Fruit fly (Drosophila melanogaster) whole organism, adult: ENCODE results near the gene tll.
A peak's percentile ranks its signal among the peaks of the same experiment; 100 is the strongest.

Experiments
- CG11617 ChIP-seq: fragments of 200-800 bp; sonication (Bioruptor generic); optimal IDR thresholded peaks from 2 replicates; lab custom pipeline; 2017; ENCODE audit warnings: mild to moderate bottlenecking, missing biosample characterization, missing genetic modification reagents, missing genetic modification characterization
- CG12768 ChIP-seq: fragments of 200-800 bp; sonication (Bioruptor generic); optimal IDR thresholded peaks from 2 replicates; lab custom pipeline; 2017; ENCODE audit warnings: missing biosample characterization, missing genetic modification characterization, mild to moderate bottlenecking, moderate library complexity, missing genetic modification reagents
- CG14711 ChIP-seq: fragments of 200-800 bp; sonication (Bioruptor generic); optimal IDR thresholded peaks from 2 replicates; lab custom pipeline; 2018; ENCODE audit warnings: missing biosample characterization, mild to moderate bottlenecking, missing genetic modification characterization, moderate library complexity
- CG1620 ChIP-seq: fragments of 200-800 bp; sonication (Bioruptor generic); optimal IDR thresholded peaks from 2 replicates; lab custom pipeline; 2016; ENCODE audit warnings: missing biosample characterization, missing genetic modification characterization
- CG33017 ChIP-seq: fragments of 200-800 bp; sonication (Bioruptor generic); optimal IDR thresholded peaks from 2 replicates; lab custom pipeline; 2018; ENCODE audit warnings: missing biosample characterization, mild to moderate bottlenecking, missing genetic modification characterization, moderate library complexity
- CG5204 ChIP-seq: fragments of 200-800 bp; sonication (Bioruptor generic); optimal IDR thresholded peaks from 2 replicates; lab custom pipeline; 2016; ENCODE audit warnings: missing biosample characterization, missing genetic modification characterization
- CG7045 ChIP-seq: fragments of 200-800 bp; sonication (Bioruptor generic); optimal IDR thresholded peaks from 2 replicates; lab custom pipeline; 2017; ENCODE audit warnings: missing biosample characterization, mild to moderate bottlenecking, missing genetic modification characterization
- CG7101 ChIP-seq: fragments of 200-800 bp; sonication (Bioruptor generic); optimal IDR thresholded peaks from 2 replicates; lab custom pipeline; 2018; ENCODE audit warnings: missing biosample characterization, mild to moderate bottlenecking, missing genetic modification characterization, moderate library complexity
- Clk ChIP-seq: fragments of 200-800 bp; sonication (Bioruptor generic); optimal IDR thresholded peaks from 2 replicates; lab custom pipeline; 2017; ENCODE audit warnings: missing biosample characterization, missing genetic modification characterization
- Crg-1 ChIP-seq: fragments of 200-800 bp; sonication (Bioruptor generic); optimal IDR thresholded peaks from 2 replicates; lab custom pipeline; 2016; ENCODE audit warnings: missing biosample characterization, missing genetic modification characterization
- Hr96 ChIP-seq: fragments of 200-800 bp; sonication (Bioruptor generic); optimal IDR thresholded peaks from 2 replicates; lab custom pipeline; 2016; ENCODE audit warnings: missing biosample characterization, missing genetic modification characterization
- Mnt ChIP-seq: fragments of 200-800 bp; sonication (Bioruptor generic); optimal IDR thresholded peaks from 2 replicates; lab custom pipeline; 2016; ENCODE audit warnings: missing biosample characterization, mild to moderate bottlenecking, missing genetic modification characterization
- bab1 ChIP-seq: fragments of 200-800 bp; sonication (Bioruptor generic); optimal IDR thresholded peaks from 3 replicates; lab custom pipeline; 2019; ENCODE audit warnings: missing biosample characterization, mild to moderate bottlenecking, missing genetic modification characterization, moderate library complexity
- cic ChIP-seq: fragments of 200-800 bp; sonication (Bioruptor generic); optimal IDR thresholded peaks from 2 replicates; lab custom pipeline; 2017; ENCODE audit warnings: missing biosample characterization, mild to moderate bottlenecking, missing genetic modification characterization, moderate library complexity
- cnc ChIP-seq, 2 experiments: fragments of >200 bp; optimal IDR thresholded peaks; 2 replicates each; lab custom pipeline; 2017
- kay ChIP-seq: fragments of 200-800 bp; sonication (Bioruptor generic); peaks from one replicate; lab custom pipeline; 2016; ENCODE audit warnings: missing biosample characterization, missing genetic modification characterization, borderline replicate concordance
- ovo ChIP-seq: fragments of 200-800 bp; sonication (Bioruptor generic); optimal IDR thresholded peaks from 2 replicates; lab custom pipeline; 2016; ENCODE audit warnings: missing biosample characterization, missing genetic modification characterization
- pad ChIP-seq: fragments of 200-800 bp; sonication (Bioruptor generic); optimal IDR thresholded peaks from 3 replicates; lab custom pipeline; 2017; ENCODE audit warnings: missing biosample characterization, missing genetic modification characterization, mild to moderate bottlenecking, moderate library complexity, missing genetic modification reagents
- tj ChIP-seq: fragments of 200-800 bp; sonication (Bioruptor generic); optimal IDR thresholded peaks from 3 replicates; lab custom pipeline; 2017; ENCODE audit warnings: missing biosample characterization, mild to moderate bottlenecking, missing genetic modification characterization, moderate library complexity
- toe ChIP-seq: fragments of 200-800 bp; sonication (Bioruptor generic); optimal IDR thresholded peaks from 2 replicates; lab custom pipeline; 2016; ENCODE audit warnings: missing biosample characterization, missing genetic modification characterization

Gene tll

DNA sequence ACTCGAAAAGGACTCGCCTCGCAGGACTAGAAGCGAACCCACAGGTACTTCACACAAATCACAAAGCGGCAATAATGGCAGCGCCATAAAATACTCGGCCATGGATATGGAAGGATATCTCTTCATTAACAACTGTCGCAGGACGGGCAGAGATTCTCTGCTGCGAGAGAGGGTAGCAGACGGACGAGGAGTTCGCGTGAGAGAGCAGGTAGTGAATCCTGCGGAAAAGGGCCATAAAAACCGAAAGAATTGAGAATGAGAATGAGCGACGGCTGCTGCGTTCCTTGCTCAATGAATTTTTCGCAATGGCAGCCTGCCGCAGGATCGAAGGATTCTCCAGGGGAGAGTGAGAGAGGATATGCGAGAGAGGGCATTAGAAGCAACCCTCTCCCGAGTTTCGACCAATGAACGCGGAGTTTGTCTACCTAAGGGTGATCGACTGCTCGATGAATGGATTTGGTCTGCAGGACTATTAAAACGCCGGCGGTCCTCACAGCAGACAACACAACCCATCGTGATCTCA, at the start of gene tll:
Gene tll (plus strand): TSS at position 473 of the 523 bp plus-strand sequence.
- TF ChIP-seq ovo (GFP tag; lab: Kevin White, UChicago): no peak

DNA sequence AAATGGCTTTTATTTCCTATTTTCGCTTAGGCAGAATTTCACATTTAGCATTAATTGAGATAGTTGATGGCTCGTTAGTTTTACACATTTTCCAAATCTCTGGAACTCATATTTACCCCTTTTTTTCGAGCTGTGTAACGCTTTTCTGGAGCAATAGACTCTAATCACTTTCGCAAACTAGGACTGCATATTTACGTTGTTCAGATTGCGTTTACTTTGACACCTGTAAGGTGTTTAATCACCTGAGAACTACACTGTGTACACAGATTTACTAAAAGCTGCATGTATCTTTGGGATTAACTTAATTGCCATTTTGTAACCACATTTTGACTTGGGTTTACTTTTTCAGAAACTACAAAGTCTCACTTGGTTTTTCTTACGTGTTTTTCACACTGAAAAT, 49.3 kb upstream of the tll start:
- TF ChIP-seq ovo (GFP tag; lab: Kevin White, UChicago) (peak; percentile 90), CG14711 (tag; lab: Kevin White, UChicago) (peak; percentile 47), CG33017 (tag; lab: Kevin White, UChicago) (peak; percentile 75), CG7101 (peak; percentile 87), CG1620 (GFP tag; lab: Kevin White, UChicago) (peak; percentile 84), toe (GFP tag; lab: Kevin White, UChicago) (peak; percentile 74), CG11617 (GFP tag; lab: Kevin White, UChicago) (peak; percentile 67), CG5204 (GFP tag; lab: Kevin White, UChicago) (peak; percentile 54), pad (GFP tag; lab: Kevin White, UChicago) (peak; percentile 57), Hr96 (GFP tag; lab: Kevin White, UChicago) (peak; percentile 48), bab1 (GFP tag; lab: Kevin White, UChicago) (no peak), cic (GFP tag; lab: Kevin White, UChicago) (no peak), CG12768 (GFP tag; lab: Kevin White, UChicago) (peak; percentile 75), Mnt (GFP tag; lab: Kevin White, UChicago) (peak; percentile 15), CG7045 (GFP tag; lab: Kevin White, UChicago) (peak; percentile 89), Clk (GFP tag; lab: Kevin White, UChicago) (peak; percentile 74), kay (peak; percentile 98), cnc (optimal IDR thresholded peaks at IDR 0.05; lab: Kevin White, UChicago) (no peak), Crg-1 (peak; percentile 91), tj (GFP tag; lab: Kevin White, UChicago) (no peak)

DNA sequence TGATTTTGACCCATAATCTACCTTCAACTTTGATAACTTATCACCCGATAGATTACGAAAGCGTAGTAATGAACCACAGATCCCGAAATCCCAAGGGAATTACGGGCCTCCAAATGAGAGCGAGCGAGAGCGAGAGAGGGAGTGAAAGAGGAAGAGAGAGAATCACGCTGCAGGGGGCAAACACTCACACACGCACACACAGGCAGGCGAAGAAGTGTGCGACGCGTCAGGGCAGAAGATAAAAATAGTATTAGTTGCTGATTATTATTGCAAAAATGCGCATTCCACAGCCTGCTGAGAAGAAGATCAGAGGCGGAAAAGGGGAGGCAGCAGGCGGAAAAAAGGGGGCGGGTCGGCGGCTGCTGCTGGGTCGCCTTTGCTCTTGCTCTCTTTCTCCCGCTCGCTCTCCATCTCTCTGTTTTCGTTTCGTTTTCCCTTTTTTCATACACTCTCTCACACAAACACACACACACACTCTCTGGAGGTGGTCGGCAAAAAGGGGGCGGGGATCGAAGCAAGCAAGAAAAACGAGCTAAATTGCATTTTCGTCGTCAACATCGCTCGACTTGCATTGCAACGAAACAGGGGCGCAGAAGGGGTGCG, 48.8 kb upstream of the tll start:
- TF ChIP-seq CG11617 (GFP tag; lab: Kevin White, UChicago) (no peak), CG14711 (tag; lab: Kevin White, UChicago) (no peak), CG5204 (GFP tag; lab: Kevin White, UChicago) (no peak), Hr96 (GFP tag; lab: Kevin White, UChicago) (no peak), CG12768 (GFP tag; lab: Kevin White, UChicago) (peak; percentile 42), Mnt (GFP tag; lab: Kevin White, UChicago) (no peak), cic (GFP tag; lab: Kevin White, UChicago) (no peak), tj (GFP tag; lab: Kevin White, UChicago) (peak; percentile 99), cnc (optimal IDR thresholded peaks at IDR 0.05; lab: Kevin White, UChicago) (no peak), Crg-1 (no peak), CG1620 (GFP tag; lab: Kevin White, UChicago) (no peak), pad (GFP tag; lab: Kevin White, UChicago) (no peak), toe (GFP tag; lab: Kevin White, UChicago) (no peak)

DNA sequence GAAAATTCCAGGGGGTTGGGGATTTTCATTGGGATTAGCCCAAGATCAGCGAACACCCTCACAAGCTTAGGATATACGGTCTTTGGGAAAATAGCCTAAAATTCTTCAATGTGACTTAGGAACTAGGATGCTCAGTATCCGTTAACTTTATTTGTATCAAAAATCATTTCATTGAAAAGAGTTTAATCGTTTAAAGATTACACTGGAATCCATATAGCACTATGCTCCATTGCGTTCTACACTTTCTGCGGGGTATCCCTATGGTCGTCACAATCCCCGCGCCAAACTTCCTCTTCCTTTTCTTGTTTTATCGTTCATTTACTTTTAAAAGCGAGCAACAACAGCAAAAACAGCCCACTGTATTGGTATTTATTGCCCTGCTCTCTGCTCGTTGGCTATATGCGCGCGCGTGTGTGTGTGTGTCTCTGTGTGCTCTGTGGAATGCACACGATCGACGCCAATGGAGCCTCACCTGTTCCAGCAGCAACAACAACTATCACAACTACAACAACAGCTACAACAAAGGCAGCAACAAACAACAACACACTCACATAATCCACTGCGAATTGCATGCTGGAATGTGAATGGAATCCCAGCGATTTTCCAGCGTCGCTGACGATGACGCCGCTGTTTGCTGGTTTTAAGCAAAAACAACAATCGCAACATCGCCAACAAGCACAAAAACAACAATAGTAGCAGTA, 48.1 kb upstream of the tll start:
- TF ChIP-seq CG7045 (GFP tag; lab: Kevin White, UChicago): peak; percentile 66
- TF ChIP-seq bab1 (GFP tag; lab: Kevin White, UChicago): peak; percentile 54
- peak; percentile 64 for TF ChIP-seq toe (GFP tag; lab: Kevin White, UChicago)
- peak; percentile 42 for TF ChIP-seq Clk (GFP tag; lab: Kevin White, UChicago)
- peak; percentile 15 for TF ChIP-seq CG12768 (GFP tag; lab: Kevin White, UChicago)
- peak; percentile 81 for TF ChIP-seq CG11617 (GFP tag; lab: Kevin White, UChicago)
- TF ChIP-seq Crg-1: no peak
- peak; percentile 47 for TF ChIP-seq Hr96 (GFP tag; lab: Kevin White, UChicago)
- peak; percentile 62 for TF ChIP-seq cic (GFP tag; lab: Kevin White, UChicago)
- peak; percentile 68 for TF ChIP-seq CG5204 (GFP tag; lab: Kevin White, UChicago)
- TF ChIP-seq kay: peak; percentile 90
- TF ChIP-seq cnc (optimal IDR thresholded peaks at IDR 0.05; lab: Kevin White, UChicago): peak; percentile 3 to 59
- TF ChIP-seq pad (GFP tag; lab: Kevin White, UChicago): peak; percentile 47
- TF ChIP-seq CG14711 (tag; lab: Kevin White, UChicago): peak; percentile 50
- TF ChIP-seq CG1620 (GFP tag; lab: Kevin White, UChicago): no peak
- peak; percentile 34 for TF ChIP-seq ovo (GFP tag; lab: Kevin White, UChicago)
- peak; percentile 94 for TF ChIP-seq tj (GFP tag; lab: Kevin White, UChicago)
- no peak for TF ChIP-seq Mnt (GFP tag; lab: Kevin White, UChicago)
- peak; percentile 32 for TF ChIP-seq CG33017 (tag; lab: Kevin White, UChicago)
- TF ChIP-seq CG7101: peak; percentile 57

DNA sequence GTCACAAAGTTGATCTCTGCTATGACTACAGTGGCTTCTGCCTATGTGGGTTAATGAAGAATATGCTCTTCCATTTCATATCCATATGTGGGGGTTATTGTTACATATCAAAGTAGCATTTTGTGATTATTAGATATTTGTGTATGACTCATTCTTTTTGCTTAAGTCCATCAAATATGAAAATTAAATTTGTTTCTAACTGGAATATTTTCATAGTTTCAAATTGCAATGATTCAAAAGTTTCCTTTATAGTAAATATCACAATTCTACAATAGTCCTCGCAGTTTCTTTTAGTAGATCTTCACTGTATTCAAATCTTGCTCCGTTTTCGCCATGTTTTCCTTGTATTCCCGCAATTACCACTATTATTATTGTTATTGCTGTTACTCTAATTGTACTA, 46.9 kb upstream of the tll start:
- TF ChIP-seq CG7045 (GFP tag; lab: Kevin White, UChicago) (peak; percentile 3), toe (GFP tag; lab: Kevin White, UChicago) (peak; percentile 7), Hr96 (GFP tag; lab: Kevin White, UChicago) (no peak), CG33017 (tag; lab: Kevin White, UChicago) (no peak), kay (no peak), CG14711 (tag; lab: Kevin White, UChicago) (peak; percentile 20), CG5204 (GFP tag; lab: Kevin White, UChicago) (peak; percentile 12), bab1 (GFP tag; lab: Kevin White, UChicago) (no peak), tj (GFP tag; lab: Kevin White, UChicago) (no peak), CG7101 (peak; percentile 13)
